Worm (Caenorhabditis elegans) whole organism, L4/young adult: ENCODE data around the gene ZK1240.1.

ENCODE experiments used
- dao-5 ChIP-seq: sonication (generic microtip); optimal IDR thresholded peaks from 2 replicates; lab custom pipeline; 2016; ENCODE audit warnings: missing genotype, missing genetic modification characterization, moderate library complexity, missing compliant biosample characterization
- him-1 ChIP-seq: sonication (generic microtip); optimal IDR thresholded peaks from 2 replicates; lab custom pipeline; 2016; ENCODE audit warnings: missing genotype, missing genetic modification reagents, missing genetic modification characterization, missing compliant biosample characterization

ce11 chrII:2322857-2323518 lies 6.2 kb upstream of the ZK1240.1 start, which contains the start of the genes ZK1240.6 and ZK1240.2:
- TF ChIP-seq him-1, result no peak
- TF ChIP-seq dao-5 (tag; lab: Kevin White, UChicago), result no peak
